Fruit fly (Drosophila melanogaster) whole organism, embryonic: ENCODE data around the gene foxo.

Experiments
- CG10654 ChIP-seq: fragments of 200-800 bp; sonication (Bioruptor generic); optimal IDR thresholded peaks from 2 replicates; lab custom pipeline; 2016; ENCODE audit warnings: missing biosample characterization, missing genetic modification characterization
- CG11085 ChIP-seq: fragments of 200-800 bp; sonication (Bioruptor generic); IDR thresholded peaks from 2 replicates; pipeline ENCODE4 v1.3.6; 2022; ENCODE audit warnings: missing biosample characterization, missing genetic modification characterization
- CG11398 ChIP-seq: fragments of 200-800 bp; sonication (Bioruptor generic); optimal IDR thresholded peaks from 2 replicates; lab custom pipeline; 2016; ENCODE audit warnings: missing biosample characterization, missing genetic modification characterization
- CG12219 ChIP-seq: fragments of 200-800 bp; sonication (Bioruptor generic); optimal IDR thresholded peaks from 3 replicates; lab custom pipeline; 2018; ENCODE audit warnings: missing biosample characterization, mild to moderate bottlenecking, missing genetic modification characterization
- CG12942 ChIP-seq: fragments of 200-800 bp; sonication (Bioruptor generic); optimal IDR thresholded peaks from 3 replicates; lab custom pipeline; 2016; ENCODE audit warnings: missing biosample characterization, missing genetic modification characterization
- CG13624 ChIP-seq: fragments of 200-800 bp; sonication (Bioruptor generic); optimal IDR thresholded peaks from 2 replicates; lab custom pipeline; 2016; ENCODE audit warnings: missing biosample characterization, missing genetic modification characterization
- CG13894 ChIP-seq: fragments of 200-800 bp; sonication (Bioruptor generic); optimal IDR thresholded peaks from 3 replicates; lab custom pipeline; 2018; ENCODE audit warnings: missing biosample characterization, mild to moderate bottlenecking, missing genetic modification characterization, moderate library complexity
- CG18011 ChIP-seq: fragments of 200-800 bp; sonication (Bioruptor generic); optimal IDR thresholded peaks from 2 replicates; lab custom pipeline; 2017; ENCODE audit warnings: missing biosample characterization, missing genetic modification characterization, mild to moderate bottlenecking, moderate library complexity, missing genotype
- CG31224 ChIP-seq: fragments of 200-800 bp; sonication (Bioruptor generic); IDR thresholded peaks from 2 replicates; pipeline ENCODE4 v1.3.6; 2022; ENCODE audit warnings: missing biosample characterization, missing genetic modification characterization
- CG4730 ChIP-seq: fragments of 200-800 bp; sonication (Bioruptor generic); IDR thresholded peaks from 2 replicates; pipeline ENCODE4 v1.3.6; 2022; ENCODE audit warnings: missing biosample characterization, missing genetic modification characterization
- CG4820 ChIP-seq: fragments of 200-800 bp; sonication (Bioruptor generic); optimal IDR thresholded peaks from 3 replicates; lab custom pipeline; 2016; ENCODE audit warnings: missing biosample characterization, missing genetic modification characterization
- CG5180 ChIP-seq: fragments of 200-800 bp; sonication (Bioruptor generic); optimal IDR thresholded peaks from 3 replicates; lab custom pipeline; 2017; ENCODE audit warnings: missing biosample characterization, missing genetic modification characterization, mild to moderate bottlenecking, moderate library complexity, missing genetic modification reagents
- CG8388 ChIP-seq: fragments of 200-800 bp; sonication (Bioruptor generic); optimal IDR thresholded peaks from 2 replicates; lab custom pipeline; 2019; ENCODE audit warnings: missing biosample characterization, mild to moderate bottlenecking, missing genetic modification characterization, moderate library complexity
- CG9437 ChIP-seq: fragments of 200-800 bp; sonication (Bioruptor generic); optimal IDR thresholded peaks from 2 replicates; lab custom pipeline; 2018; ENCODE audit warnings: missing biosample characterization, mild to moderate bottlenecking, missing genetic modification characterization
- CG9932 ChIP-seq: fragments of 200-800 bp; sonication (Bioruptor generic); IDR thresholded peaks from 2 replicates; pipeline ENCODE4 v1.3.6; 2022; ENCODE audit warnings: missing biosample characterization, missing genetic modification characterization
- Dfd ChIP-seq, 2 experiments: fragments of >200 bp; optimal IDR thresholded peaks; 2 replicates each; lab custom pipeline; 2017; ENCODE audit warnings: missing biosample characterization in 2 of 2, missing genetic modification characterization in 2 of 2
- Dip3 ChIP-seq: fragments of 200-800 bp; sonication (Bioruptor generic); optimal IDR thresholded peaks from 3 replicates; lab custom pipeline; 2016; ENCODE audit warnings: missing biosample characterization, missing genetic modification characterization
- Elba2 ChIP-seq: fragments of 200-800 bp; sonication (Bioruptor generic); optimal IDR thresholded peaks from 3 replicates; lab custom pipeline; 2016; ENCODE audit warnings: missing biosample characterization, missing genetic modification characterization
- Fer3 ChIP-seq: fragments of 200-800 bp; sonication (Bioruptor generic); optimal IDR thresholded peaks from 2 replicates; lab custom pipeline; 2018; ENCODE audit warnings: missing biosample characterization, mild to moderate bottlenecking, missing genetic modification characterization, moderate library complexity
- Gug ChIP-seq: fragments of 200-800 bp; sonication (Bioruptor generic); IDR thresholded peaks from 4 replicates; pipeline ENCODE4 v1.3.6; 2022; ENCODE audit warnings: missing biosample characterization, missing genetic modification characterization
- HLH54F ChIP-seq: fragments of 200-800 bp; sonication (Bioruptor generic); optimal IDR thresholded peaks from 3 replicates; lab custom pipeline; 2016; ENCODE audit warnings: missing biosample characterization, missing genetic modification characterization
- Hand ChIP-seq: fragments of 200-800 bp; sonication (Bioruptor generic); optimal IDR thresholded peaks from 2 replicates; lab custom pipeline; 2017; ENCODE audit warnings: mild to moderate bottlenecking, missing biosample characterization, missing genetic modification reagents, missing genetic modification characterization
- Hr78 ChIP-seq, 2 experiments: fragments of 200-800 bp in 1 of 2; fragments of >200 bp in 1 of 2; sonication (Bioruptor generic) in 1 of 2; optimal IDR thresholded peaks; 2 replicates each; lab custom pipeline; 2017 to 2019; ENCODE audit warnings: missing biosample characterization in 2 of 2, missing genetic modification characterization in 2 of 2, mild to moderate bottlenecking in 1 of 2, moderate library complexity in 1 of 2
- Nf-YB ChIP-seq: fragments of 200-800 bp; sonication (Bioruptor generic); optimal IDR thresholded peaks from 3 replicates; lab custom pipeline; 2019; ENCODE audit warnings: missing biosample characterization, mild to moderate bottlenecking, missing genetic modification characterization, moderate library complexity
- Poxn ChIP-seq: fragments of 200-800 bp; sonication (Bioruptor generic); IDR thresholded peaks from 2 replicates; pipeline ENCODE4 v1.3.6; 2022; ENCODE audit warnings: missing biosample characterization, missing genetic modification characterization
- Ravus ChIP-seq: fragments of 200-800 bp; sonication (Bioruptor generic); IDR thresholded peaks from 2 replicates; pipeline ENCODE4 v1.3.6; 2022; ENCODE audit warnings: missing biosample characterization, missing genetic modification characterization
- Six4 ChIP-seq: fragments of 200-800 bp; sonication (Bioruptor generic); optimal IDR thresholded peaks from 2 replicates; lab custom pipeline; 2016; ENCODE audit warnings: missing biosample characterization, missing genetic modification characterization
- Trl ChIP-seq, 3 experiments: fragments of >200 bp in 2 of 3; fragments of 200-800 bp in 1 of 3; sonication (Bioruptor generic) in 1 of 3; optimal IDR thresholded peaks; 2 replicates in 1 of 3; 3 replicates in 2 of 3; lab custom pipeline; 2016 to 2017; ENCODE audit warnings: missing biosample characterization in 1 of 3, missing genetic modification characterization in 1 of 3
- Usf ChIP-seq: fragments of 200-800 bp; sonication (Bioruptor generic); optimal IDR thresholded peaks from 2 replicates; lab custom pipeline; 2017; ENCODE audit warnings: missing genotype, missing biosample characterization, missing genetic modification characterization
- Xrp1 ChIP-seq: fragments of 200-800 bp; sonication (Bioruptor generic); IDR thresholded peaks from 2 replicates; pipeline ENCODE4 v1.3.6; 2022; ENCODE audit warnings: missing biosample characterization, missing genetic modification characterization
- al ChIP-seq: fragments of 200-800 bp; sonication (Bioruptor generic); IDR thresholded peaks from 2 replicates; pipeline ENCODE4 v1.3.6; 2022; ENCODE audit warnings: missing biosample characterization, missing genetic modification characterization
- ato ChIP-seq: fragments of 200-800 bp; sonication (Bioruptor generic); IDR thresholded peaks from 2 replicates; pipeline ENCODE4 v1.3.6; 2022; ENCODE audit warnings: missing biosample characterization, missing genetic modification characterization; ENCODE audit not compliant: partially characterized antibody
- bowl ChIP-seq: fragments of 200-800 bp; sonication (Bioruptor generic); IDR thresholded peaks from 2 replicates; pipeline ENCODE4 v1.3.6; 2022; ENCODE audit warnings: missing biosample characterization, missing genetic modification characterization
- btn ChIP-seq: fragments of 200-800 bp; sonication (Bioruptor generic); optimal IDR thresholded peaks from 2 replicates; lab custom pipeline; 2016; ENCODE audit warnings: missing biosample characterization, missing genetic modification characterization
- caup ChIP-seq: fragments of 200-800 bp; sonication (Bioruptor generic); optimal IDR thresholded peaks from 3 replicates; lab custom pipeline; 2017; ENCODE audit warnings: missing biosample characterization, mild to moderate bottlenecking, missing genetic modification characterization, moderate library complexity; ENCODE audit not compliant: severe bottlenecking
- chif ChIP-seq, 2 experiments: fragments of 200-800 bp; sonication (Bioruptor generic); optimal IDR thresholded peaks; 3 replicates each; lab custom pipeline; 2016; ENCODE audit warnings: missing biosample characterization in 2 of 2, missing genetic modification characterization in 2 of 2
- chm ChIP-seq: fragments of 200-800 bp; sonication (Bioruptor generic); IDR thresholded peaks from 2 replicates; pipeline ENCODE4 v1.3.6; 2022; ENCODE audit warnings: missing biosample characterization, missing genetic modification characterization
- chn ChIP-seq: fragments of 200-800 bp; sonication (Bioruptor generic); optimal IDR thresholded peaks from 2 replicates; lab custom pipeline; 2016; ENCODE audit warnings: missing biosample characterization, missing genetic modification characterization
- dmrt11E ChIP-seq: fragments of 200-800 bp; sonication (Bioruptor generic); optimal IDR thresholded peaks from 3 replicates; lab custom pipeline; 2018; ENCODE audit warnings: missing biosample characterization, mild to moderate bottlenecking, missing genetic modification characterization, moderate library complexity
- en ChIP-seq: fragments of 200-800 bp; sonication (Bioruptor generic); optimal IDR thresholded peaks from 2 replicates; lab custom pipeline; 2016; ENCODE audit warnings: missing biosample characterization, missing genetic modification characterization
- grn ChIP-seq: fragments of 200-800 bp; sonication (Bioruptor generic); optimal IDR thresholded peaks from 3 replicates; lab custom pipeline; 2017; ENCODE audit warnings: missing biosample characterization, missing genetic modification characterization
- gro ChIP-seq: fragments of 200-800 bp; sonication (Bioruptor generic); optimal IDR thresholded peaks from 2 replicates; lab custom pipeline; 2016; ENCODE audit warnings: missing biosample characterization, missing genetic modification characterization
- gsb ChIP-seq: fragments of 200-800 bp; sonication (Bioruptor generic); IDR thresholded peaks from 2 replicates; pipeline ENCODE4 v1.3.6; 2022; ENCODE audit warnings: missing biosample characterization, missing genetic modification characterization
- jing ChIP-seq: fragments of 200-800 bp; sonication (Bioruptor generic); optimal IDR thresholded peaks from 2 replicates; lab custom pipeline; 2018; ENCODE audit warnings: missing biosample characterization, mild to moderate bottlenecking, missing genetic modification characterization
- mirr ChIP-seq: fragments of 200-800 bp; sonication (Bioruptor generic); optimal IDR thresholded peaks from 3 replicates; lab custom pipeline; 2018; ENCODE audit warnings: missing biosample characterization, mild to moderate bottlenecking, missing genetic modification characterization
- odd ChIP-seq: fragments of 200-800 bp; sonication (Bioruptor generic); optimal IDR thresholded peaks from 2 replicates; lab custom pipeline; 2017; ENCODE audit warnings: missing biosample characterization, mild to moderate bottlenecking, missing genetic modification characterization
- pita ChIP-seq: fragments of 200-800 bp; sonication (Bioruptor generic); optimal IDR thresholded peaks from 2 replicates; lab custom pipeline; 2017; ENCODE audit warnings: missing biosample characterization, mild to moderate bottlenecking, missing genetic modification characterization
- sens ChIP-seq: fragments of 200-800 bp; sonication (Bioruptor generic); peaks from one replicate; lab custom pipeline; 2016; ENCODE audit warnings: missing biosample characterization, missing genetic modification characterization
- twi ChIP-seq: fragments of 200-800 bp; optimal IDR thresholded peaks from 2 replicates; lab custom pipeline; 2019; ENCODE audit warnings: missing biosample characterization, mild to moderate bottlenecking, missing genetic modification characterization, moderate library complexity

The foxo gene

DNA sequence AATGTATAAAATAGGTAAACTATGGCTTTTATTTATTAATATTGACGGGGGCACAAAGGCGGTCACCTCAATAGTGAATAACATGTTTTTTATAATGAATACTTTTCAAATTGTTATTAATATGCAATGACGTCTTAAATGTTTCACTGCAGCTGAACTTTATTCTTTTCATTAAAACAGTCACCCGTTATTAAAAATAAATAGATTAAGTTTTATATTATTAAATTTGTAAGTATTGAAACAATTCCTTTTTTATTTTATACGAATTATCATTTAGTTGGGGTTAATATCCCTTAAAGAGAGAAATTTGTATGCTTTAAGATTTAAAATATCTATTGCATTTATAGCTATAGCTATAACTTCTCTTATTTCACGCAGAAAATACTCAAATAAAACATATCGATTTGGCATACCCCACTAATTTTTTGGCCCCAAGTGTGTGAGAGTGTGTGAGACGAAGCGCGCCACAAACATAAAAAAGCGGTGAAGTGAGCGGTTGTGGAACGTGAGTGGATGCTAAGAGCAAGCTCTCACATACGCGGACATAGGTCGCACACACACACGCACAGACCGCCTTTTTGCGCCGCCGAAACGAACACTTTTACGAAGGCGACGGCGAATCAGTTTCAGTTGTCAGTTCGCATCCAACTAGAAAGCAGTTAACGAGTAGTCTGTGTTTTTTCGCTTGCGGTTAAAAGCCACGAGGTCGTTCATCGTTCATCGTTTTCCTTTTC, at the start of gene foxo (continued):
- no peak for TF ChIP-seq gsb (GFP tag; lab: Robert Waterston, UW)
- TF ChIP-seq odd (GFP tag; lab: Kevin White, UChicago) = peak; percentile 91
- TF ChIP-seq CG4820 (GFP tag; lab: Kevin White, UChicago) = peak; percentile 57
- peak; percentile 49 for TF ChIP-seq mirr (GFP tag; lab: Kevin White, UChicago)
- peak; percentile 69 for TF ChIP-seq CG13624 (GFP tag; lab: Kevin White, UChicago)
- peak; percentile 72 for TF ChIP-seq caup (GFP tag; lab: Kevin White, UChicago)
- peak; percentile 18 for TF ChIP-seq dmrt11E (tag; lab: Kevin White, UChicago)
- peak in 1 of 2 experiments; percentile 62 for TF ChIP-seq Hr78 (GFP tag; optimal IDR thresholded peaks at IDR 0.05; lab: Kevin White, UChicago)
- peak; percentile 82 for TF ChIP-seq sens
- peak; percentile 9 for TF ChIP-seq jing (GFP tag; lab: Kevin White, UChicago)
- peak; percentile 56 for TF ChIP-seq CG18011
- TF ChIP-seq Elba2 (GFP tag; lab: Kevin White, UChicago) = no peak
- TF ChIP-seq CG4730 = no peak; the same call in 1 of the 2 replicates
- TF ChIP-seq Nf-YB (GFP tag; lab: Kevin White, UChicago) = peak; percentile 71
- TF ChIP-seq Fer3 (tag; lab: Kevin White, UChicago) = peak; percentile 83
- TF ChIP-seq HLH54F (GFP tag; lab: Kevin White, UChicago) = peak; percentile 36
- 0 out of 2 replicates have a peak, but pooled peaks have one; percentile 32 for TF ChIP-seq ato (GFP tag; lab: Robert Waterston, UW)
- no peak for TF ChIP-seq Dfd (GFP tag; optimal IDR thresholded peaks at IDR 0.05; lab: Kevin White, UChicago)
- TF ChIP-seq Xrp1 = peak; percentile 49
- no peak for TF ChIP-seq CG11085 (GFP tag; lab: Robert Waterston, UW)
- TF ChIP-seq chif (GFP tag; optimal IDR thresholded peaks at IDR 0.05; lab: Kevin White, UChicago) = peak in 1 of 2 experiments; percentile 33
- peak; percentile 62 for TF ChIP-seq twi (tag; lab: Kevin White, UChicago)
- TF ChIP-seq pita (GFP tag; lab: Kevin White, UChicago) = no peak
- TF ChIP-seq Gug (GFP tag; lab: Robert Waterston, UW) = no peak; the same call in 3 of the 4 replicates
- no peak for TF ChIP-seq btn (GFP tag; lab: Kevin White, UChicago)
- peak; percentile 57 for TF ChIP-seq CG10654 (GFP tag; lab: Kevin White, UChicago)
- no peak for TF ChIP-seq chn (GFP tag; lab: Kevin White, UChicago)
- no peak for TF ChIP-seq en
- peak; percentile 72 for TF ChIP-seq CG8388
- TF ChIP-seq CG11398 (GFP tag; lab: Kevin White, UChicago) = no peak
- TF ChIP-seq CG9437 = peak; percentile 84
- TF ChIP-seq Six4 (GFP tag; lab: Kevin White, UChicago) = peak; percentile 71
- no peak; the same call in 1 of the 2 replicates for TF ChIP-seq Ravus
- TF ChIP-seq Hand (GFP tag; lab: Kevin White, UChicago) = peak; percentile 89
- TF ChIP-seq CG5180 (GFP tag; lab: Kevin White, UChicago) = peak; percentile 77
- peak; percentile 58 for TF ChIP-seq gro (GFP tag; lab: Kevin White, UChicago)
- peak; percentile 47 to 60 for TF ChIP-seq Trl (optimal IDR thresholded peaks at IDR 0.05; lab: Kevin White, UChicago)
- TF ChIP-seq Trl (GFP tag; optimal IDR thresholded peaks at IDR 0.05; lab: Kevin White, UChicago) = peak; percentile 30
- peak; percentile 50; the same call in 1 of the 2 replicates for TF ChIP-seq al
- TF ChIP-seq CG12942 (GFP tag; lab: Kevin White, UChicago) = peak; percentile 53
- peak; percentile 64 for TF ChIP-seq Usf
- TF ChIP-seq bowl (GFP tag; lab: Robert Waterston, UW) = no peak
- TF ChIP-seq grn (GFP tag; lab: Kevin White, UChicago) = no peak
- TF ChIP-seq Dip3 (GFP tag; lab: Kevin White, UChicago) = peak; percentile 24
- TF ChIP-seq chm (GFP tag; lab: Robert Waterston, UW) = peak; percentile 71; the same call in 1 of the 2 replicates
- peak; percentile 61 for TF ChIP-seq CG31224
- peak; percentile 17 for TF ChIP-seq CG13894
- TF ChIP-seq CG12219 (GFP tag; lab: Kevin White, UChicago) = peak; percentile 50
- no peak for TF ChIP-seq Poxn (GFP tag; lab: Robert Waterston, UW)
- peak; percentile 66 for TF ChIP-seq CG9932
